Worm (Caenorhabditis elegans) whole organism, L2 larva: ENCODE results near the gene Y52E8A.1.

Experiments
- nhr-11 ChIP-seq: fragments of 150-350 bp; optimal IDR thresholded peaks from 2 replicates; lab custom pipeline; 2014; ENCODE audit warnings: missing biosample characterization, missing genetic modification characterization
- unc-39 ChIP-seq: fragments of 150-350 bp; optimal IDR thresholded peaks from 2 replicates; lab custom pipeline; 2014; ENCODE audit warnings: missing biosample characterization, missing genetic modification characterization
- unc-55 ChIP-seq: fragments of 150-350 bp; sonication (generic microtip); optimal IDR thresholded peaks from 3 replicates; lab custom pipeline; 2014; ENCODE audit warnings: missing biosample characterization, missing genetic modification reagents, missing genetic modification characterization
- zag-1 ChIP-seq: fragments of 150-350 bp; optimal IDR thresholded peaks from 2 replicates; lab custom pipeline; 2014; ENCODE audit warnings: missing biosample characterization, missing genetic modification characterization

DNA sequence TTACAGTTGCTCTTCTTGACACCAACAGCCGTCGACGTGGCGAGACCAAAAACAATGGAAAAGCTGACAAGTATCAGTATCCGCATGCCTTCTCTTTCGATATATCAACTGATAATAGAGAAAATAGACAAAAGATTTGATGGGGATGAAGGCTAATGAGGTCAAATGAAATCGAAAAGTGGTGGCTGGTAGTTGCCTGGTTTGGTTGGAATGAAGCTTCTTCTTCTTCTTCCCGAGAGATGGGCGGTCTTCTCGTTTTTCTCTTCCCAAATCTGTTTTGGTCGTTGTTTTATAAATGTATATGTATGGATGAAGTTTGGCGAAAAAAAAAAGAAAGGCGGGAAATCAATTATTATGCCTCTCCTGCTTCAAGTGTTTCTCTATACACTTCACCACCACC is 40.1 kb upstream of the Y52E8A.1 start, which contains the start of gene C01F1.5:
- TF ChIP-seq unc-39 (tag; lab: Kevin White, UChicago) (no peak), zag-1 (no peak), unc-55 (no peak), nhr-11 (tag; lab: Kevin White, UChicago) (no peak)
